Worm (Caenorhabditis elegans): ENCODE results near the gene Y43F8B.13.

The Y43F8B.13 gene

ce11 chrV:19467574-19467973 lies 11.8 kb downstream of the Y43F8B.13 start, which contains the start of gene Y43F8B.23 (continued):
- TF ChIP-seq unc-130 (GFP tag; optimal IDR thresholded peaks at IDR 0.05), result no peak
- no peak for TF ChIP-seq zip-2 (tag; optimal IDR thresholded peaks at IDR 0.05)
- TF ChIP-seq hif-1 (tag; optimal IDR thresholded peaks at IDR 0.05), result no peak
- no peak for TF ChIP-seq duxl-1 (tag; optimal IDR thresholded peaks at IDR 0.05; ENCODE audit: poor library complexity)
- TF ChIP-seq nhr-28 (tag; optimal IDR thresholded peaks at IDR 0.05), result peak; percentile 91
- TF ChIP-seq hlh-11 (tag; optimal IDR thresholded peaks at IDR 0.05), result peak; percentile 24

DNA sequence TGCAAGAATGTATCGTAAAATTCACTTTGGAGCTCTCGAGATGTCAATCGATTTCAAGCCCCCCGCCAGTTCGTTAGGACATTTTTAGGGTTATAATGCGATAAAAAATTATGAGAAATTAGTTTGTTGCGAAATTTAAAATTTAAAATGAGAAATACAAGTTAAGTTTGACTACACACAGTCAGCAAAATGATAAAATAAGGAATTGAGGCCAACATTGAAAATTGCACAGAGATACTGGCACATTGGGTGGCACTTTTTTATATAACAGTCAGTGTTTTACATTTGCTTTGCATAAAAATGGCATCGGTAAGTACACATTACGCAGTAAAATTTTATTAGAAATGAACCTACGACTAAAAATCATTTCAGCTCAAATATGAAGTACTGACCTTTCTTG lies 12.3 kb downstream of the Y43F8B.13 start, which contains the start of gene Y43F8B.12:
Y43F8B.12 (plus strand) TSS at position 301 of the 400 bp plus-strand sequence.
- TF ChIP-seq F26F4.8 (GFP tag; conservative IDR thresholded peaks at IDR 0.05) (no peak), ces-1 (GFP tag; optimal IDR thresholded peaks at IDR 0.05) (no peak), unc-130 (GFP tag; optimal IDR thresholded peaks at IDR 0.05) (no peak), daf-8 (GFP tag; IDR thresholded peaks at IDR 0.05) (no peak), egl-43 (GFP tag; IDR thresholded peaks at IDR 0.05) (no peak), R02D3.7 (tag; optimal IDR thresholded peaks at IDR 0.05) (no peak), T26A8.4 (GFP tag; IDR thresholded peaks at IDR 0.05) (no peak), mxl-3 (GFP tag; optimal IDR thresholded peaks at IDR 0.05) (no peak)

ce11 chrV:19470385-19470784 lies 14.6 kb downstream of the Y43F8B.13 start, which contains the start of gene Y43F8B.11:
Gene Y43F8B.11, plus strand, starts transcription at chrV:19470685.
- no peak for TF ChIP-seq F44E2.7 (GFP tag; IDR thresholded peaks at IDR 0.05)
- TF ChIP-seq aha-1 (tag), result peak; percentile 62
- TF ChIP-seq mep-1 (tag; optimal IDR thresholded peaks at IDR 0.05), result no peak
- no peak for TF ChIP-seq lin-15B (tag; optimal IDR thresholded peaks at IDR 0.05)

DNA sequence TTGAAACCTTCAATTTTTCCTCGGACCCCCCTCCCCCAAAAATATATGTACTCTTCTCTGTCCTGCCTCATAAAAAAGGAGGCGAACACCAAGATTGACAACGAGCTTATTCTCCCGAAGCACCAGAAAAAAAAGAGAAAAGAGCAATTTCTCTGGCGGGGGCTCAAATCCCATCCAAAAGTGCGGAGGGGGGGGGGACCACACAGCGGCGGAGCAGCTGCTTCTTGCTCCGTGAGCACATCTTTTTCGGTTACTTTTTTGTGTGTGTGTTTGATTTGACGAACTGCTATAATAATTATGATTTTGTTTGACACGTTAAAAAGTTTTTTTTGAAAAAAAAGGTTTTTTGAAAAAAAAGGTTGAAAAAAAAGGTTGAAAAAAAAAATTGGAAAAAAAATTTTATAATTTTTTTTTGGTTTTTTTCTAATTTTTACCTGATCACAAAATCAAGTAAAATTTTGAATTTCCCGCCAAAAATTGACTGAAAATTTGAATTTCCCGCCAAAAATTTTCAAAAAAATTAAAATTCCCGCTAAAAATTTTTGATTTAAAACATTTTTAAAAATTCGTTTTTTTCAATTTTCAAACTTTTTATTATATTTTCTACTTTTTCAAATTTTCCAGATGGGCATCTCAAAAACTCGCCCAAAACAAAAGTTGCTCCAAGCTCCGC lies 18.2 kb downstream of the Y43F8B.13 start, which contains the start of gene Y43F8B.10:
Y43F8B.10 (plus strand) TSS at position 623 of the 673 bp plus-strand sequence.
- TF ChIP-seq set-16 (GFP tag; IDR thresholded peaks at IDR 0.05) (peak; percentile 52; the same call in 1 of the 2 replicates), duxl-1 (tag; optimal IDR thresholded peaks at IDR 0.05; ENCODE audit: poor library complexity) (no peak)

- TF ChIP-seq dmd-9 (GFP tag; IDR thresholded peaks at IDR 0.05), result no peak
- no peak for TF ChIP-seq hlh-30 (tag; optimal IDR thresholded peaks at IDR 0.05; ENCODE audit: insufficient read depth)
- no peak for TF ChIP-seq pha-4 (GFP tag; IDR thresholded peaks at IDR 0.05)
- no peak for TF ChIP-seq pha-4 (tag; optimal IDR thresholded peaks at IDR 0.05)
- TF ChIP-seq mes-2 (tag; optimal IDR thresholded peaks at IDR 0.05; ENCODE audit: poor library complexity, severe bottlenecking), result no peak
- no peak for TF ChIP-seq F37D6.2 (tag; optimal IDR thresholded peaks at IDR 0.05)
- no peak for TF ChIP-seq unc-130 (GFP tag; optimal IDR thresholded peaks at IDR 0.05)
- no peak for TF ChIP-seq lin-1 (GFP tag; IDR thresholded peaks at IDR 0.05)
- TF ChIP-seq lim-7 (GFP tag; IDR thresholded peaks at IDR 0.05), result no peak
- no peak for TF ChIP-seq madf-5 (GFP tag; IDR thresholded peaks at IDR 0.05)
- TF ChIP-seq mep-1 (tag; optimal IDR thresholded peaks at IDR 0.05), result no peak
Measured at ce11 chrV:19477302-19477701, 21.6 kb downstream of the Y43F8B.13 start.

DNA sequence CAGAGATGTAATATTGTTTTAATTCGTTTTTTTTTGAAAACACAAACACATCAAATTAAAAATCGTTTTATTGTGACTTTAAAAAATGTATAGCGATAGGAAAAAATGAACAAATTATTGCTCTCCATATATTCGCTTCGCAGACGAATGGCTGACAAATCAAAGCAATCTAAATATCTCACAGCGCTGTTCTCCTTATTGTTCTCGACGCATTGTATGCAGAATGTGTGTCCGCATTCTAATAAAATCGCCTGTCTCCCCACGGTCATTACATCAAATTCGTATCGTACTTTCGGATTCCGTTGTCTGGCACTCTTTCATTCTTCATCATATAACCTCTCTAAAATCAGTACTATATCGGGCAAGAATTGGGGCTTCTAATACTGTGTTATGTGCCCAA lies 22.1 kb downstream of the Y43F8B.13 start, which contains the start of gene Y43F8B.9:
Y43F8B.9 (plus strand) TSS at position 301 of the 400 bp plus-strand sequence.
- TF ChIP-seq nhr-11 (tag; optimal IDR thresholded peaks at IDR 0.05) (no peak), sdz-12 (GFP tag; optimal IDR thresholded peaks at IDR 0.05) (no peak), snpc-1.2 (GFP tag; IDR thresholded peaks at IDR 0.05) (no peak), F49E8.2 (tag; optimal IDR thresholded peaks at IDR 0.05; ENCODE audit: borderline replicate concordance) (no peak), skn-1 (tag; optimal IDR thresholded peaks at IDR 0.05) (no peak), nhr-77 (tag; optimal IDR thresholded peaks at IDR 0.05) (no peak), duxl-1 (tag; optimal IDR thresholded peaks at IDR 0.05; ENCODE audit: poor library complexity) (no peak), lsy-2 (tag; optimal IDR thresholded peaks at IDR 0.05) (no peak), F10B5.3 (tag; optimal IDR thresholded peaks at IDR 0.05) (no peak), php-3 (GFP tag; IDR thresholded peaks at IDR 0.05) (no peak), tra-1 (GFP tag; IDR thresholded peaks at IDR 0.05) (no peak), madf-9 (GFP tag; conservative IDR thresholded peaks at IDR 0.05) (no peak), unc-39 (tag; optimal IDR thresholded peaks at IDR 0.05) (no peak), ZK337.2 (GFP tag; IDR thresholded peaks at IDR 0.05) (no peak), dve-1 (tag; optimal IDR thresholded peaks at IDR 0.05; ENCODE audit: insufficient read depth) (no peak)

Data from whole organism, L4 larva.